Fruit fly (Drosophila melanogaster) whole organism, adult: Measurements from ENCODE around the gene CG31523.

Source experiments
- CG12768 ChIP-seq: fragments of 200-800 bp; sonication (Bioruptor generic); optimal IDR thresholded peaks from 2 replicates; lab custom pipeline; 2017; ENCODE audit warnings: missing biosample characterization, missing genetic modification characterization, mild to moderate bottlenecking, moderate library complexity, missing genetic modification reagents
- CG14711 ChIP-seq: fragments of 200-800 bp; sonication (Bioruptor generic); optimal IDR thresholded peaks from 2 replicates; lab custom pipeline; 2018; ENCODE audit warnings: missing biosample characterization, mild to moderate bottlenecking, missing genetic modification characterization, moderate library complexity
- CG33017 ChIP-seq: fragments of 200-800 bp; sonication (Bioruptor generic); optimal IDR thresholded peaks from 2 replicates; lab custom pipeline; 2018; ENCODE audit warnings: missing biosample characterization, mild to moderate bottlenecking, missing genetic modification characterization, moderate library complexity
- CG5204 ChIP-seq: fragments of 200-800 bp; sonication (Bioruptor generic); optimal IDR thresholded peaks from 2 replicates; lab custom pipeline; 2016; ENCODE audit warnings: missing biosample characterization, missing genetic modification characterization
- CG7101 ChIP-seq: fragments of 200-800 bp; sonication (Bioruptor generic); optimal IDR thresholded peaks from 2 replicates; lab custom pipeline; 2018; ENCODE audit warnings: missing biosample characterization, mild to moderate bottlenecking, missing genetic modification characterization, moderate library complexity
- Crg-1 ChIP-seq: fragments of 200-800 bp; sonication (Bioruptor generic); optimal IDR thresholded peaks from 2 replicates; lab custom pipeline; 2016; ENCODE audit warnings: missing biosample characterization, missing genetic modification characterization
- Hr96 ChIP-seq: fragments of 200-800 bp; sonication (Bioruptor generic); optimal IDR thresholded peaks from 2 replicates; lab custom pipeline; 2016; ENCODE audit warnings: missing biosample characterization, missing genetic modification characterization
- Mnt ChIP-seq: fragments of 200-800 bp; sonication (Bioruptor generic); optimal IDR thresholded peaks from 2 replicates; lab custom pipeline; 2016; ENCODE audit warnings: missing biosample characterization, mild to moderate bottlenecking, missing genetic modification characterization
- cic ChIP-seq: fragments of 200-800 bp; sonication (Bioruptor generic); optimal IDR thresholded peaks from 2 replicates; lab custom pipeline; 2017; ENCODE audit warnings: missing biosample characterization, mild to moderate bottlenecking, missing genetic modification characterization, moderate library complexity
- cnc ChIP-seq, 2 experiments: fragments of >200 bp; optimal IDR thresholded peaks; 2 replicates each; lab custom pipeline; 2017
- kay ChIP-seq: fragments of 200-800 bp; sonication (Bioruptor generic); peaks from one replicate; lab custom pipeline; 2016; ENCODE audit warnings: missing biosample characterization, missing genetic modification characterization, borderline replicate concordance
- ovo ChIP-seq: fragments of 200-800 bp; sonication (Bioruptor generic); optimal IDR thresholded peaks from 2 replicates; lab custom pipeline; 2016; ENCODE audit warnings: missing biosample characterization, missing genetic modification characterization
- pad ChIP-seq: fragments of 200-800 bp; sonication (Bioruptor generic); optimal IDR thresholded peaks from 3 replicates; lab custom pipeline; 2017; ENCODE audit warnings: missing biosample characterization, missing genetic modification characterization, mild to moderate bottlenecking, moderate library complexity, missing genetic modification reagents
- tj ChIP-seq: fragments of 200-800 bp; sonication (Bioruptor generic); optimal IDR thresholded peaks from 3 replicates; lab custom pipeline; 2017; ENCODE audit warnings: missing biosample characterization, mild to moderate bottlenecking, missing genetic modification characterization, moderate library complexity

DNA sequence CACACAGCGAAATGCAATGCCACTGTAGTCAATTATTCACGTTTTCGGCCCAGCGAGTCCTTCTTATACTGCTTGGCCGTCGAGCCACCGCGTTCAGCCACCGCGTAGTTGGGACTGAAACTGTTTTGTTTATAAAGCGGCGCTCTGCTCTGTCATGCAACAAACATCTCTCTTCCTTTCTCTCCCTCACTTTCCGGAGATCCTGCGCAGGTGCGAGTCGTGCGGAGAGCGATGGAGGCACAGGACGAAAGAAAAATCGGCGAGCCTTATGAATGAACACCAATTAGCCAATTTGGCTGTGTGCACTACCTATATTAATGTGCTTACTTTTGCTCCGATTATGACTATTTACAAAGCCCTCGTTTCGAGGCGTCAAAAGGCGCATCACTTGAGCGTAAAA, 59.5 kb downstream of the CG31523 start, which contains the start of gene CG32944:
- no peak for TF ChIP-seq CG5204 (GFP tag; lab: Kevin White, UChicago)
- no peak for TF ChIP-seq Hr96 (GFP tag; lab: Kevin White, UChicago)
- no peak for TF ChIP-seq cnc (optimal IDR thresholded peaks at IDR 0.05; lab: Kevin White, UChicago)
- TF ChIP-seq CG33017 (tag; lab: Kevin White, UChicago): no peak
- TF ChIP-seq tj (GFP tag; lab: Kevin White, UChicago): no peak
- no peak for TF ChIP-seq cic (GFP tag; lab: Kevin White, UChicago)
- TF ChIP-seq kay: no peak
- no peak for TF ChIP-seq Crg-1
- TF ChIP-seq CG14711 (tag; lab: Kevin White, UChicago): no peak
- TF ChIP-seq ovo: no peak
- TF ChIP-seq CG12768 (GFP tag; lab: Kevin White, UChicago): no peak
- TF ChIP-seq CG7101: no peak
- no peak for TF ChIP-seq Mnt (GFP tag; lab: Kevin White, UChicago)
- no peak for TF ChIP-seq pad
